Worm (Caenorhabditis elegans) whole organism, mixed stage, embryonic: ENCODE data around the gene Y57G11C.22.

Source experiments
- M03D4.4 ChIP-seq: sonication (generic microtip); optimal IDR thresholded peaks from 2 replicates; lab custom pipeline; 2017; ENCODE audit warnings: mild to moderate bottlenecking, missing genetic modification characterization, missing compliant biosample characterization
- ceh-83 ChIP-seq: fragments of 200-800 bp; sonication (Bioruptor generic); optimal IDR thresholded peaks from 2 replicates; lab custom pipeline; 2018; ENCODE audit warnings: mild to moderate bottlenecking, missing genetic modification characterization, missing compliant biosample characterization
- ces-1 ChIP-seq: fragments of 150-350 bp; optimal IDR thresholded peaks from 2 replicates; lab custom pipeline; 2014; ENCODE audit warnings: missing biosample characterization, missing genetic modification reagents, missing genetic modification characterization
- drap-1 ChIP-seq: fragments of 200-800 bp; sonication (Bioruptor generic); optimal IDR thresholded peaks from 3 replicates; lab custom pipeline; 2018; ENCODE audit warnings: mild to moderate bottlenecking, missing genetic modification characterization, missing compliant biosample characterization
- ham-2 ChIP-seq: fragments of 200-800 bp; sonication (Bioruptor generic); optimal IDR thresholded peaks from 2 replicates; lab custom pipeline; 2018; ENCODE audit warnings: mild to moderate bottlenecking, missing genetic modification characterization, missing compliant biosample characterization
- lin-13 ChIP-seq: fragments of 150-350 bp; optimal IDR thresholded peaks from 2 replicates; lab custom pipeline; 2014; ENCODE audit warnings: missing biosample characterization, missing genetic modification characterization
- lsy-2 ChIP-seq: fragments of 150-350 bp; optimal IDR thresholded peaks from 2 replicates; lab custom pipeline; 2014; ENCODE audit warnings: missing biosample characterization, missing genetic modification characterization
- mep-1 ChIP-seq: fragments of 150-350 bp; optimal IDR thresholded peaks from 2 replicates; lab custom pipeline; 2017; ENCODE audit warnings: missing biosample characterization, missing genetic modification reagents, missing genetic modification characterization, inconsistent platforms
- mls-2 ChIP-seq: sonication (generic microtip); optimal IDR thresholded peaks from 2 replicates; lab custom pipeline; 2016; ENCODE audit warnings: mild to moderate bottlenecking, missing genetic modification characterization, moderate library complexity, missing compliant biosample characterization
- nhr-28 ChIP-seq: fragments of 150-350 bp; optimal IDR thresholded peaks from 2 replicates; lab custom pipeline; 2014; ENCODE audit warnings: missing biosample characterization, missing genetic modification characterization
- pha-4 ChIP-seq: fragments of 150-350 bp; optimal IDR thresholded peaks from 2 replicates; lab custom pipeline; 2018; ENCODE audit warnings: missing biosample characterization, missing genetic modification reagents, missing genetic modification characterization
- unc-62 ChIP-seq: fragments of 150-350 bp; optimal IDR thresholded peaks from 2 replicates; lab custom pipeline; 2014; ENCODE audit warnings: missing biosample characterization, missing genetic modification reagents, missing genetic modification characterization
- zip-8 ChIP-seq: fragments of 150-350 bp; optimal IDR thresholded peaks from 2 replicates; lab custom pipeline; 2014; ENCODE audit warnings: missing biosample characterization, missing genetic modification characterization

ce11 chrIV:14877657-14878056 is 40.6 kb downstream of the Y57G11C.22 start:
- TF ChIP-seq ces-1 (GFP tag; lab: Kevin White, UChicago) (no peak), lsy-2 (no peak), ham-2 (GFP tag; lab: Kevin White, UChicago) (no peak), ceh-83 (no peak), pha-4 (tag; lab: Kevin White, UChicago) (no peak), mls-2 (tag; lab: Kevin White, UChicago) (no peak), lin-13 (tag; lab: Kevin White, UChicago) (no peak), zip-8 (no peak), mep-1 (tag; lab: Kevin White, UChicago) (no peak), nhr-28 (tag; lab: Kevin White, UChicago) (no peak), drap-1 (GFP tag; lab: Kevin White, UChicago) (no peak), unc-62 (GFP tag; lab: Kevin White, UChicago) (no peak), M03D4.4 (tag; lab: Kevin White, UChicago) (no peak)
